Worm (Caenorhabditis elegans): ENCODE data around the gene grl-25.
A peak's percentile ranks its signal among the peaks of the same experiment; 100 is the strongest.

Gene grl-25

DNA sequence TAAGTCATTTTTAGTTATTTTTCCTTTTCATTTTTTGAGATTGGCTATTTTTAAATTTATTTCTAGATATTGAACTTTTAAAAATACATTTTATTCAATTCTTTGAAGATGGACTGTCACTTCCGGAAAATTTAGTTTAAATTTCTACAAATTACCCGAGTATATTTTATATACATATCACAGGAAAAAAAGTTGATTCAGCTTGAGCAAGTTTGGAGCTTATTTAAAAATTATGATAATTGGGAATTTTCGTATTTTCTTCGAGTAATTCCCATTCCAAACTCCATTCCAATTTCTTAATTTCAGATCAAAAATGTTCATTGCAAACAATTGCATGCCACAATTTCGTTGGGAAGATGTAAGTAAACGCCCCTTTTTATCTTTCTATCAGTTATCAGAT is 32.4 kb upstream of the grl-25 start, which contains the start of gene arrd-15:
Gene arrd-15 (plus strand): TSS at position 301 of the 400 bp plus-strand sequence.
- TF ChIP-seq ceh-34 (tag; optimal IDR thresholded peaks at IDR 0.05) (peak; percentile 26), unc-86 (tag; optimal IDR thresholded peaks at IDR 0.05) (no peak), pax-1 (tag; optimal IDR thresholded peaks at IDR 0.05) (no peak)

DNA sequence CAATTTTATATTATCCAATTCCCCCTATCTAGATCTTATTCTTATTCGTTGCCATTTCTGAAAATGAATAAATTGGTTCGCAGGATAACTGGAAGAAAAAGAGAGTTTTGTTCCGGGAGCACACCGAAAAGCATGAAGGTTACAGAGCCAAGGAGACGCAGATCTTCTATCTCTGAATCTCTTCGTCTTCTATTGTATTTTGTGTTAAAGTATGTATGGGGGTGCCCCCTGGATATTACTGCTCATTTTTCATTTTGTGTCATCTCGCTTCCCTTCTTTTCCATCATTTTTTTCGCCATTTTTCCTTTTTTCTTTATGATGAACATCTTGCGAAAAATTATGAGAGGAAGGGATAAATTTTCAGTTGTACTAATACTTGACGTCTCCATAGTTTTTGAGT is 28.4 kb upstream of the grl-25 start:
- no peak for TF ChIP-seq ref-2 (tag; optimal IDR thresholded peaks at IDR 0.05)
- TF ChIP-seq tbx-7 (tag; optimal IDR thresholded peaks at IDR 0.05), result no peak
- no peak for TF ChIP-seq K02D7.2 (tag; optimal IDR thresholded peaks at IDR 0.05)
- TF ChIP-seq ttx-3 (tag; optimal IDR thresholded peaks at IDR 0.05), result no peak
- no peak for TF ChIP-seq pag-3 (tag; optimal IDR thresholded peaks at IDR 0.05; ENCODE audit: borderline replicate concordance)
- TF ChIP-seq fax-1 (tag; optimal IDR thresholded peaks at IDR 0.05), result no peak
- no peak for TF ChIP-seq nhr-232 (tag; optimal IDR thresholded peaks at IDR 0.05)
- TF ChIP-seq pha-2 (tag; optimal IDR thresholded peaks at IDR 0.05), result no peak
- no peak for TF ChIP-seq ceh-9 (tag; optimal IDR thresholded peaks at IDR 0.05)
- TF ChIP-seq fkh-6 (tag; optimal IDR thresholded peaks at IDR 0.05), result no peak
- no peak for TF ChIP-seq madf-2 (tag; optimal IDR thresholded peaks at IDR 0.05)
- TF ChIP-seq pqm-1 (tag; optimal IDR thresholded peaks at IDR 0.05), result no peak
- TF ChIP-seq unc-3 (GFP tag; conservative IDR thresholded peaks at IDR 0.05), result no peak
- no peak for TF ChIP-seq unc-3 (tag; optimal IDR thresholded peaks at IDR 0.05)
- no peak for TF ChIP-seq ceh-45 (GFP tag; IDR thresholded peaks at IDR 0.05)

DNA sequence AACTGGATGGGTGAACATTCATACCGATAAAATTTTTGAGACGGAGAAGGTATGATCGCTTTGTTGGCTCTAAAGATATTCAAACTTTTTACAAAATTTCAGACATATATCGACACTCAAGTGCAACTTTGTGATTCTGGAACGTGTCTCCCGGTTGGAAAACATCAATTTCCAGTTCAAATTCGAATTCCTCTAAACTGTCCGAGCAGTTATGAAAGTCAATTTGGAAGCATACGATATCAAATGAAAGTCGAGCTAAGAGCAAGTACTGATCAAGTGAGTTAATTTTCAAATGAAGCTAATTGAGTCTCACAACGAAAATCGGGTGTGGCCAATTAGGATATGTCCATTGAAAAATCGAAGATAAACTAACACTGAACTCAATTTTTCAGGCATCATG is 27.7 kb upstream of the grl-25 start:
- TF ChIP-seq K02D7.2 (tag; optimal IDR thresholded peaks at IDR 0.05) (no peak), hlh-30 (tag; optimal IDR thresholded peaks at IDR 0.05; ENCODE audit: insufficient read depth) (no peak), ceh-14 (tag; optimal IDR thresholded peaks at IDR 0.05) (no peak)

DNA sequence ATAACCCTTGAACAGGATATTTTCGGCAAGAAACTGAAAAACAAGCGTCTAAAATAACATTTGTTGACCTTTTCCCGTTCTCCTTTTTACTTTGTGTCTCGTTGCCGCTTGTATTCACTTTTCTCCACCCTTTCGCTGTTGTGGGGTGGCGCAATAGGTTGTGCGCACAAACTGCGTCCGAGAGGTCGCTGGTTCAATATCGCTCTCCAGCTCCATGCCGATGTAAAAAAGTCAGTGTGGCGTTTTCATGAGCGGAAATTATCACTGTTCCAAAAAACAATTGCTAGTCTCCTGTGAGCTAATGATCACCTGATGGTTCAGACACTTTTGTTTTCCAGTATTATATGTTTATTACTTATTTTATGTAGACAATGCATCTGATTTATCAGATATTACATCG is 24.5 kb upstream of the grl-25 start:
- TF ChIP-seq sox-4 (tag; optimal IDR thresholded peaks at IDR 0.05) (peak; percentile 89), madf-2 (tag; optimal IDR thresholded peaks at IDR 0.05) (peak; percentile 87), Y22D7AL.16 (tag; optimal IDR thresholded peaks at IDR 0.05) (peak; percentile 82), ceh-30 (tag; optimal IDR thresholded peaks at IDR 0.05) (no peak), ets-4 (tag; optimal IDR thresholded peaks at IDR 0.05) (peak; percentile 3), ref-2 (tag; optimal IDR thresholded peaks at IDR 0.05) (peak; percentile 63), ceh-2 (tag; optimal IDR thresholded peaks at IDR 0.05) (peak; percentile 86), ttx-3 (tag; optimal IDR thresholded peaks at IDR 0.05) (peak; percentile 86), hlh-6 (tag; optimal IDR thresholded peaks at IDR 0.05) (peak; percentile 96), unc-42 (tag; optimal IDR thresholded peaks at IDR 0.05) (peak; percentile 51), ceh-18 (tag; optimal IDR thresholded peaks at IDR 0.05) (peak; percentile 84), ceh-24 (tag; optimal IDR thresholded peaks at IDR 0.05) (peak; percentile 85), ceh-19 (GFP tag; optimal IDR thresholded peaks at IDR 0.05) (peak; percentile 95), elt-2 (tag; optimal IDR thresholded peaks at IDR 0.05) (peak; percentile 95), K09A11.1 (tag; optimal IDR thresholded peaks at IDR 0.05; ENCODE audit: insufficient read depth) (peak; percentile 72), hlh-13 (GFP tag; optimal IDR thresholded peaks at IDR 0.05) (peak; percentile 88), rnt-1 (tag; optimal IDR thresholded peaks at IDR 0.05) (peak; percentile 82), ama-1 (optimal IDR thresholded peaks at IDR 0.05) (no peak), pqm-1 (tag; optimal IDR thresholded peaks at IDR 0.05) (peak; percentile 73), nhr-232 (tag; optimal IDR thresholded peaks at IDR 0.05) (peak; percentile 88), hlh-8 (tag; optimal IDR thresholded peaks at IDR 0.05) (peak; percentile 73), pax-1 (tag; optimal IDR thresholded peaks at IDR 0.05) (no peak), pha-2 (tag; optimal IDR thresholded peaks at IDR 0.05) (peak; percentile 89), dmd-4 (tag; optimal IDR thresholded peaks at IDR 0.05; ENCODE audit: borderline replicate concordance) (peak; percentile 84), F13H6.1 (tag; optimal IDR thresholded peaks at IDR 0.05) (peak; percentile 69), mec-3 (tag; optimal IDR thresholded peaks at IDR 0.05; ENCODE audit: borderline replicate concordance) (no peak), ceh-34 (tag; optimal IDR thresholded peaks at IDR 0.05) (peak; percentile 94), lin-11 (tag; optimal IDR thresholded peaks at IDR 0.05) (peak; percentile 86), T23F11.4 (GFP tag; optimal IDR thresholded peaks at IDR 0.05) (peak; percentile 85), lim-6 (tag; optimal IDR thresholded peaks at IDR 0.05) (peak; percentile 75), pag-3 (tag; optimal IDR thresholded peaks at IDR 0.05; ENCODE audit: borderline replicate concordance) (no peak), hlh-30 (tag; optimal IDR thresholded peaks at IDR 0.05; ENCODE audit: insufficient read depth) (peak; percentile 4), C08G9.2 (tag; optimal IDR thresholded peaks at IDR 0.05) (peak; percentile 76), pha-4 (tag; optimal IDR thresholded peaks at IDR 0.05) (no peak), che-1 (tag; optimal IDR thresholded peaks at IDR 0.05) (peak; percentile 87), ztf-16 (tag; optimal IDR thresholded peaks at IDR 0.05) (peak; percentile 92)
